Worm (Caenorhabditis elegans) whole organism, midembryonic: Measurements from ENCODE around the gene dsb-2.

Source experiments
- cog-1 ChIP-seq: sonication (generic microtip); optimal IDR thresholded peaks from 2 replicates; lab custom pipeline; 2016; ENCODE audit warnings: missing genetic modification characterization, missing compliant biosample characterization
- flt-1 ChIP-seq: fragments of 200-800 bp; sonication (Bioruptor generic); IDR thresholded peaks from 2 replicates; pipeline ENCODE4 v1.3.6; 2022; ENCODE audit warnings: missing genetic modification characterization, missing compliant biosample characterization
- med-1 ChIP-seq: sonication (generic microtip); optimal IDR thresholded peaks from 2 replicates; lab custom pipeline; 2017; ENCODE audit warnings: missing genetic modification characterization, mild to moderate bottlenecking, missing compliant biosample characterization, antibody characterized with exemption, missing genetic modification reagents; ENCODE audit not compliant: insufficient read depth
- ztf-23 ChIP-seq: fragments of 200-800 bp; sonication (Bioruptor generic); IDR thresholded peaks from 2 replicates; pipeline ENCODE4 v1.3.6; 2022; ENCODE audit warnings: missing genetic modification reagents, missing genetic modification characterization, missing compliant biosample characterization
- ztf-29 ChIP-seq: fragments of 200-800 bp; sonication (Bioruptor generic); IDR thresholded peaks from 2 replicates; pipeline ENCODE4 v1.3.6; 2022; ENCODE audit warnings: missing genetic modification reagents, missing genetic modification characterization, missing compliant biosample characterization

ce11 chrII:14413709-14414108 lies 2.8 kb downstream of the dsb-2 start:
- TF ChIP-seq ztf-29 (GFP tag; lab: Robert Waterston, UW), result no peak
- TF ChIP-seq ztf-23 (GFP tag; lab: Robert Waterston, UW), result no peak
- no peak for TF ChIP-seq flt-1 (GFP tag; lab: Robert Waterston, UW)
- TF ChIP-seq cog-1 (tag; lab: Kevin White, UChicago), result no peak
- no peak for TF ChIP-seq med-1 (GFP tag; lab: Kevin White, UChicago)
